Worm (Caenorhabditis elegans) whole organism, L4 larva: Measurements from ENCODE around the gene H41C03.1.
A peak's percentile ranks its signal among the peaks of the same experiment; 100 is the strongest.

Source experiments
- F44E2.7 ChIP-seq: fragments of 200-800 bp; sonication (Bioruptor generic); IDR thresholded peaks from 2 replicates; pipeline ENCODE4 v2.1.2; 2022; ENCODE audit warnings: missing genetic modification characterization, missing compliant biosample characterization
- Y105C5A.15 ChIP-seq: fragments of 200-800 bp; sonication (Bioruptor generic); IDR thresholded peaks from 2 replicates; pipeline ENCODE4 v1.3.6; 2022; ENCODE audit warnings: missing genetic modification characterization, missing compliant biosample characterization
- Y5F2A.4 ChIP-seq: fragments of 200-800 bp; sonication (Bioruptor generic); optimal IDR thresholded peaks from 2 replicates; lab custom pipeline; 2018; ENCODE audit warnings: mild to moderate bottlenecking, missing genetic modification characterization, missing compliant biosample characterization
- aha-1 ChIP-seq: fragments of 150-350 bp; peaks from one replicate; lab custom pipeline; 2014; ENCODE audit warnings: missing biosample characterization, missing genetic modification characterization
- attf-4 ChIP-seq: sonication (generic microtip); optimal IDR thresholded peaks from 3 replicates; lab custom pipeline; 2017; ENCODE audit warnings: missing biosample characterization, missing genetic modification characterization
- ceh-32 ChIP-seq: sonication (generic microtip); optimal IDR thresholded peaks from 2 replicates; lab custom pipeline; 2016; ENCODE audit warnings: mild to moderate bottlenecking, missing genetic modification characterization, missing compliant biosample characterization; ENCODE audit not compliant: poor library complexity
- ces-1 ChIP-seq: fragments of 150-350 bp; sonication (generic microtip); optimal IDR thresholded peaks from 4 replicates; lab custom pipeline; 2014; ENCODE audit warnings: missing biosample characterization, missing genetic modification reagents, missing genetic modification characterization
- cey-2 ChIP-seq: sonication (generic microtip); optimal IDR thresholded peaks from 3 replicates; lab custom pipeline; 2017; ENCODE audit warnings: missing genetic modification characterization, mild to moderate bottlenecking, missing compliant biosample characterization, antibody characterized with exemption, borderline replicate concordance; ENCODE audit not compliant: insufficient read depth
- daf-16 ChIP-seq, 3 experiments: sonication (generic microtip); optimal IDR thresholded peaks; 2 replicates each; lab custom pipeline; 2016 to 2017; ENCODE audit warnings: missing genetic modification characterization in 3 of 3, missing genetic modification reagents in 3 of 3, mild to moderate bottlenecking in 2 of 3, missing compliant biosample characterization in 2 of 3, missing biosample characterization in 1 of 3, moderate library complexity in 1 of 3
- daf-19 ChIP-seq: fragments of 200-800 bp; sonication (Bioruptor generic); conservative IDR thresholded peaks from 2 replicates; pipeline ENCODE4 v1.3.6; 2022; ENCODE audit warnings: missing genetic modification characterization, missing compliant biosample characterization
- dmd-9 ChIP-seq: fragments of 200-800 bp; sonication (Bioruptor generic); IDR thresholded peaks from 2 replicates; pipeline ENCODE4 v1.3.6; 2022; ENCODE audit warnings: missing genetic modification reagents, missing genetic modification characterization, missing compliant biosample characterization
- dpl-1 ChIP-seq: fragments of 150-350 bp; optimal IDR thresholded peaks from 2 replicates; lab custom pipeline; 2014; ENCODE audit warnings: missing biosample characterization, missing genetic modification reagents, missing genetic modification characterization
- egl-27 ChIP-seq: sonication (generic microtip); optimal IDR thresholded peaks from 3 replicates; lab custom pipeline; 2017; ENCODE audit warnings: missing biosample characterization, missing genetic modification reagents, missing genetic modification characterization
- fos-1 ChIP-seq: fragments of 150-350 bp; optimal IDR thresholded peaks from 2 replicates; lab custom pipeline; 2014; ENCODE audit warnings: missing biosample characterization, missing genetic modification characterization
- hif-1 ChIP-seq, 2 experiments: sonication (generic microtip); optimal IDR thresholded peaks; 2 replicates each; lab custom pipeline; 2016 to 2017; ENCODE audit warnings: missing compliant biosample characterization in 2 of 2, missing genetic modification characterization in 2 of 2, missing genetic modification reagents in 2 of 2, missing genotype in 2 of 2, mild to moderate bottlenecking in 1 of 2
- hmg-1.1 ChIP-seq: fragments of 200-800 bp; sonication (Bioruptor generic); IDR thresholded peaks from 2 replicates; pipeline ENCODE4 v1.3.6; 2022; ENCODE audit warnings: missing genetic modification reagents, missing genetic modification characterization, missing compliant biosample characterization
- jun-1 ChIP-seq: fragments of 150-350 bp; optimal IDR thresholded peaks from 2 replicates; lab custom pipeline; 2014; ENCODE audit warnings: missing biosample characterization, missing genetic modification reagents, missing genetic modification characterization
- lim-7 ChIP-seq: fragments of 200-800 bp; sonication (Bioruptor generic); IDR thresholded peaks from 2 replicates; pipeline ENCODE4 v1.3.6; 2022; ENCODE audit warnings: missing genetic modification characterization, missing compliant biosample characterization
- lin-39 ChIP-seq: fragments of 150-350 bp; optimal IDR thresholded peaks from 2 replicates; lab custom pipeline; 2014; ENCODE audit warnings: missing biosample characterization, missing genetic modification reagents, missing genetic modification characterization
- lir-3 ChIP-seq: sonication (generic microtip); optimal IDR thresholded peaks from 2 replicates; lab custom pipeline; 2016; ENCODE audit warnings: mild to moderate bottlenecking, missing genetic modification characterization, missing compliant biosample characterization
- lsy-2 ChIP-seq, 2 experiments: fragments of 150-350 bp in 1 of 2; sonication (generic microtip) in 1 of 2; optimal IDR thresholded peaks; 2 replicates each; lab custom pipeline; 2014 to 2017; ENCODE audit warnings: missing biosample characterization in 2 of 2, missing genetic modification characterization in 2 of 2
- mdl-1 ChIP-seq, 2 experiments: fragments of 150-350 bp in 1 of 2; sonication (generic microtip) in 1 of 2; optimal IDR thresholded peaks; 2 replicates each; lab custom pipeline; 2014 to 2017; ENCODE audit warnings: missing biosample characterization in 2 of 2, missing genetic modification characterization in 2 of 2
- mxl-3 ChIP-seq: fragments of 200-800 bp; sonication (Bioruptor generic); optimal IDR thresholded peaks from 2 replicates; lab custom pipeline; 2018; ENCODE audit warnings: mild to moderate bottlenecking, missing genetic modification characterization, missing compliant biosample characterization
- nhr-102 ChIP-seq: sonication (generic microtip); optimal IDR thresholded peaks from 2 replicates; lab custom pipeline; 2016; ENCODE audit warnings: mild to moderate bottlenecking, missing genetic modification characterization, moderate library complexity, missing compliant biosample characterization
- nhr-28 ChIP-seq: fragments of 150-350 bp; optimal IDR thresholded peaks from 2 replicates; lab custom pipeline; 2014; ENCODE audit warnings: missing biosample characterization, missing genetic modification characterization
- nhr-42 ChIP-seq: fragments of 200-800 bp; sonication (Bioruptor generic); IDR thresholded peaks from 2 replicates; pipeline ENCODE4 v1.3.6; 2022; ENCODE audit warnings: missing genetic modification characterization, missing compliant biosample characterization
- nhr-48 ChIP-seq: sonication (generic microtip); optimal IDR thresholded peaks from 2 replicates; lab custom pipeline; 2016; ENCODE audit warnings: mild to moderate bottlenecking, missing genetic modification characterization, missing compliant biosample characterization
- nhr-77 ChIP-seq: fragments of 150-350 bp; optimal IDR thresholded peaks from 2 replicates; lab custom pipeline; 2014; ENCODE audit warnings: missing biosample characterization, missing genetic modification characterization
- pha-4 ChIP-seq, 2 experiments: fragments of 150-350 bp in 1 of 2; fragments of 200-800 bp in 1 of 2; sonication (Bioruptor generic) in 1 of 2; IDR thresholded peaks in 1 of 2; optimal IDR thresholded peaks in 1 of 2; 2 replicates each; pipeline versions ENCODE4 v1.3.6 to Lab custom; 2014 to 2022; ENCODE audit warnings: missing genetic modification characterization in 2 of 2, missing genetic modification reagents in 2 of 2, missing biosample characterization in 1 of 2, missing compliant biosample characterization in 1 of 2
- sdz-12 ChIP-seq: fragments of 200-800 bp; sonication (Bioruptor generic); optimal IDR thresholded peaks from 2 replicates; lab custom pipeline; 2018; ENCODE audit warnings: mild to moderate bottlenecking, missing genetic modification characterization, missing compliant biosample characterization
- snpc-4 ChIP-seq: fragments of 150-350 bp; optimal IDR thresholded peaks from 2 replicates; lab custom pipeline; 2014; ENCODE audit warnings: missing biosample characterization, missing genetic modification characterization
- spr-1 ChIP-seq: sonication (generic microtip); optimal IDR thresholded peaks from 2 replicates; lab custom pipeline; 2016; ENCODE audit warnings: mild to moderate bottlenecking, missing genetic modification characterization, missing compliant biosample characterization
- spr-3 ChIP-seq: fragments of 200-800 bp; sonication (Bioruptor generic); optimal IDR thresholded peaks from 2 replicates; lab custom pipeline; 2018; ENCODE audit warnings: mild to moderate bottlenecking, missing genetic modification characterization, missing compliant biosample characterization
- zag-1 ChIP-seq: fragments of 150-350 bp; optimal IDR thresholded peaks from 2 replicates; lab custom pipeline; 2014; ENCODE audit warnings: missing biosample characterization, missing genetic modification characterization
- zip-11 ChIP-seq: fragments of 200-800 bp; sonication (Bioruptor generic); IDR thresholded peaks from 2 replicates; pipeline ENCODE4 v1.3.6; 2022; ENCODE audit warnings: missing genetic modification characterization, missing compliant biosample characterization

H41C03.1 gene

DNA sequence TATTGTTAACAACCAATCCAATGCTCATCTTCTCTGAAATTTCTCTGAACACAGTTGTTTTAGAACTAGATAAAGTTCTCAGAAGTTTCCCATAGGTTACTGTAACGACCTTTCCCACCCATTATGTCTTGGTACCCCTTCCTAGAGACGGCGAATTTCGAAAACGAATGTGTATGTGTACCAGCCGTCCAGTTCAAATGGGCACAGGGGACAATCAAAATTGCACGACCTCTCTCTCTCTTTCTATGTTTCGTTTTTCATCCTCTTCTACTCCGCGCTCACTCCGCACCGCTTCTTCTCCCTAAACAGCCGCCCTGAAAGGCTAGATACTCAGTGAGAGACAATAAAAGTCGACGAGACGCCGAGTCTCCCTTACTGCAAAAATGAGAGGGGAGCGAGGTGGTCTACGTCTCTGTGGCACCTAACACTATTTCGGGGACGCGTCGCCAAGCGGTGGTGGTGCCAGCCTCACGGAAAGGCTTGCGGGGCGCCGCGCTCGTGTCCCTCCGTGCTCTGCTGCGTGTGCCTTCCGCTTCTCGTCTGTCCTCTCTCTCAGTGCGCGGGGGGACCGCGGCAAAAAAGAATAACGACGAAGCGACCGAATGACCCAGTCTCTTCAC is 47.3 kb downstream of the H41C03.1 start (continued):
- TF ChIP-seq nhr-42 (GFP tag; lab: Robert Waterston, UW) (no peak), spr-3 (GFP tag; lab: Kevin White, UChicago) (no peak), lsy-2 (tag; optimal IDR thresholded peaks at IDR 0.05; lab: Kevin White, UChicago) (peak in 1 of 2 experiments; percentile 15), F44E2.7 (no peak), attf-4 (tag; lab: Kevin White, UChicago) (no peak), nhr-77 (tag; lab: Kevin White, UChicago) (no peak), daf-16 (GFP tag; optimal IDR thresholded peaks at IDR 0.05; lab: Kevin White, UChicago) (no peak), daf-16 (tag; optimal IDR thresholded peaks at IDR 0.05; lab: Kevin White, UChicago) (peak; percentile 36), Y5F2A.4 (GFP tag; lab: Kevin White, UChicago) (no peak), jun-1 (tag; lab: Kevin White, UChicago) (peak; percentile 4), nhr-48 (tag; lab: Kevin White, UChicago) (peak; percentile 71), pha-4 (GFP tag; IDR thresholded peaks at IDR 0.05; lab: Robert Waterston, UW) (peak; percentile 61), pha-4 (tag; optimal IDR thresholded peaks at IDR 0.05; lab: Kevin White, UChicago) (no peak), cey-2 (tag; lab: Kevin White, UChicago) (no peak), hif-1 (tag; optimal IDR thresholded peaks at IDR 0.05; lab: Kevin White, UChicago) (peak in 1 of 2 experiments; percentile 65), spr-1 (tag; lab: Kevin White, UChicago) (peak; percentile 58), hmg-1.1 (GFP tag; lab: Robert Waterston, UW) (peak; percentile 83), snpc-4 (tag; lab: Kevin White, UChicago) (no peak), zip-11 (GFP tag; lab: Robert Waterston, UW) (no peak), ces-1 (GFP tag; lab: Kevin White, UChicago) (no peak), mdl-1 (tag; optimal IDR thresholded peaks at IDR 0.05; lab: Kevin White, UChicago) (peak; percentile 60 to 61), mxl-3 (GFP tag; lab: Kevin White, UChicago) (peak; percentile 47), dmd-9 (GFP tag; lab: Robert Waterston, UW) (no peak), lir-3 (tag; lab: Kevin White, UChicago) (no peak), sdz-12 (no peak), fos-1 (no peak), daf-19 (GFP tag; lab: Robert Waterston, UW) (no peak), egl-27 (tag; lab: Kevin White, UChicago) (no peak), lim-7 (GFP tag; lab: Robert Waterston, UW) (no peak), ceh-32 (tag; lab: Kevin White, UChicago) (peak; percentile 27), dpl-1 (GFP tag; lab: Kevin White, UChicago) (peak; percentile 16), lin-39 (tag; lab: Kevin White, UChicago) (no peak), nhr-102 (tag; lab: Kevin White, UChicago) (peak; percentile 43), Y105C5A.15 (GFP tag; lab: Robert Waterston, UW) (no peak)

ce11 chrII:5902139-5902538 is 47.9 kb downstream of the H41C03.1 start:
- TF ChIP-seq nhr-28 (tag; lab: Kevin White, UChicago) (no peak), aha-1 (tag; lab: Kevin White, UChicago) (peak; percentile 96)

- TF ChIP-seq aha-1 (tag; lab: Kevin White, UChicago) (peak; percentile 64), zag-1 (no peak)
These were observed 50.0 kb downstream of the H41C03.1 start, which contains the start of gene tsp-18 for ce11 chrII:5904252-5904651. TSS of gene tsp-18 (plus strand) at chrII:5904552.
